Fruit fly (Drosophila melanogaster) S2 (cell line): ENCODE results near the gene CG7579.

Source experiments
- CG8478 ChIP-seq: fragments of >200 bp; optimal IDR thresholded peaks from 2 replicates; lab custom pipeline; 2018
- CTCF ChIP-seq, 2 experiments: fragments of >200 bp; optimal IDR thresholded peaks; 2 replicates each; lab custom pipeline; 2018

CG7579 gene

DNA sequence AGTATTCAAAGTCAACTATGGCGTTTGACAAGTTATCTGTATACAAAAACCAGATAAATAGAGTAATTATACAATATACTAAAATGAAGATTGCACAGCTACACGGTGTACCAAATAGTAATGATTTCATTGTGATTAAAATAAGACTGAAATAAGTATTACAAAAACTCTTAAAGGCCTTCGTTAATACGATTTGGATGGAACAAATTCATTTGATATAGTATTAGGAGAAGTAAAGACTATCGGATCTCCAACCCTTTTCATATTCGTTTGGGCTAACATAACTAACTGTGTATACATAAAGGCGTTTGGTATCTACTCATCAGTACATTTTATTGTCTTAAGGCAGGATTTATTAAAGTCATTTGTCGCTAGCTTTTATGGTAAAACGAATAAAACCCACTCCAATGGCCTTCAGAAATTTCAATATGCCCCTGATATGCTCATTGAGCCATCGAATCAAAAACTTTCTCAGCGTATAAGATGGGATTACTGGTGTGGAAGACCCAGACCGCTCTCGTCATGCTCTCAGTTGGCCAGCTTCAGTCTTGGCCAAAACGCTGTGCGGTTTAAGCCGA lies at the start of gene CG7579, which contains the start of gene Pgant8:
Gene CG7579, minus strand, starts transcription at position 101 of the 578 bp plus-strand sequence.
Gene Pgant8, plus strand, starts transcription at position 528 of the 578 bp plus-strand sequence.
- TF ChIP-seq CG8478 (lab: Kevin White, UChicago) (no peak), CTCF (optimal IDR thresholded peaks at IDR 0.05; lab: Kevin White, UChicago) (no peak)

DNA sequence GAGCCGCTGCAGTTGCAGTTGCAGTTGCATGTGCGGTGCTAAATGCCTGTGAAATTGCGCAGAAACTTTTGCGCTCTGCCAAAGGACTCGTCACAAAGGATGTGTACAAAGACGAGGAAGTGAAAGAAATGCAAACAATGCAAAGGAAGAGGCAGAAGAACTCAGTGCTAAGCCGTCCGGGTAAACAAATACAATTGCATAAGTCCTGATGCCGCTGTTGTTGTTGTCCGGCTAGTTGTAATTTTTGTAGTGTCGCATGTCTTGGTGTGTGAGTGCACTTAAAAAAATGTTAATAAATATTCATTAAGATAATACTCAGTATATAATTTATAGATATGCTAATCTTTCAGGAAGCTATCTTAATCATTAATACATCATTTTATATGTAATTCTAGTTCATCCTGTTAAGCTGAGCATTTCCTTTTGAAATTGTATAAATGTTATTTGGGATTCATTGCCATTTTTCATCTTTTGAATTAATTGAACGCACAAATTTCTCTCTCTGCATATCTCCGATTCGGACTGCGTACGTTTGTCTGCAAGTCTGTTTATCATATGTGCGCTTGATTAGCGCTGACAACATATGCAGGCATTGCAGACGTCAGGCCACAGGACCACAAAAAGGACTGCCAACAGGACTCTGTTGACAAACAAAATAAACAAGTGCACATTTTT lies 48.7 kb upstream of the CG7579 start:
- TF ChIP-seq CG8478 (lab: Kevin White, UChicago) (no peak), CTCF (optimal IDR thresholded peaks at IDR 0.05; lab: Kevin White, UChicago) (no peak)

DNA sequence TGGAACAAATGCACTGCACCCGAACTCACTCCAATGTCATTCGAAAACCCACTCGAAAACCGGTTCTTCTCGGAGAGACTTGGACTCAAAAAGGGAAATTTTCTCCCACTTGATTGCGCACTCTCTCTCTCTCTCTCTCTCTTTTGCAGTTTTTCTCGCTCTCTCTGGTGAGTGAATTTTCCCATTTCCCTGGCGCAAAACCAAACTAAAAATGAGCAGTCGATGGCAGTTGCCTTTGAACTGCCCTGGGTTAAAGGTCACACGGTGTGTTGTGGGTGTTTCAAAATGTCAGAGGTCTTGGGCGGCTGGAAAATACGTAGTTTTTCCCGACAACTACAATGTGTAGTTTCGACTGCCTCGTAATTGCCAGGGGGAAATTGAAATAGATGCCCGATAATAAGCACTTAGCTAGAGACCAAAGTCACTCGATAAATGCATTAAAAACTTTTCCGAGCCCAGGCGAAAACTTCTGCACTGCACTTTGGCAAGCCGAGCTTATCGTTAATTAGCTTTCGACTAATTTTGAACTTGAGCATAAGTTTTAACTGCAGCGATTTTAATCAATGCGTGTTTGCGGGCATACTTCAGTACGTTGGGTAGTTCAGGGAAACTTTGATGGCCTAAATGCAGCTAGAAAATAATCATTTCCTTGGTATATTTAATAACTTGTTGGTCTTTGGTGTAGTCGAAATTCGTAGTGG lies 46.2 kb upstream of the CG7579 start:
- TF ChIP-seq CTCF (optimal IDR thresholded peaks at IDR 0.05; lab: Kevin White, UChicago), result no peak

DNA sequence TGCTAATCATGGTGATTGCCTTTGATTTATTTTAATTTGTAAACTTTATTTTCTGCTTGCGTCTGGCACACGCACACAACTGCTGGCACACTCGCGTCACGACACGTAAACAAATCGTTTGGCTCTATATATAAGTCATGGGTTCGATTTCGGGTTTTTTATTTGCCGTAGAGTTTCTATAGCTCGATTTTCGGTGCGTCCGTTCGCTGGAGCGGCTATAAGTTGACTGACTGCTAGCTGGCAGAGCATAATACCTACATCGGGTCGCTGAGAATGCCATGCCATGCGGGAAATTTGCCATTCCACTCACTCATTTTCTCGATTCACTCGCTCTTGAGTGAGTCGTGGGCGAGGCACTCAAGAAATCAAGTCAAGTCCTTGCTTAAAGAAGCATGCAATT lies 45.0 kb upstream of the CG7579 start, which contains the start of gene comm:
Gene comm, minus strand, starts transcription at position 236 of the 400 bp plus-strand sequence.
- TF ChIP-seq CG8478 (lab: Kevin White, UChicago), result no peak
- TF ChIP-seq CTCF (optimal IDR thresholded peaks at IDR 0.05; lab: Kevin White, UChicago), result no peak

DNA sequence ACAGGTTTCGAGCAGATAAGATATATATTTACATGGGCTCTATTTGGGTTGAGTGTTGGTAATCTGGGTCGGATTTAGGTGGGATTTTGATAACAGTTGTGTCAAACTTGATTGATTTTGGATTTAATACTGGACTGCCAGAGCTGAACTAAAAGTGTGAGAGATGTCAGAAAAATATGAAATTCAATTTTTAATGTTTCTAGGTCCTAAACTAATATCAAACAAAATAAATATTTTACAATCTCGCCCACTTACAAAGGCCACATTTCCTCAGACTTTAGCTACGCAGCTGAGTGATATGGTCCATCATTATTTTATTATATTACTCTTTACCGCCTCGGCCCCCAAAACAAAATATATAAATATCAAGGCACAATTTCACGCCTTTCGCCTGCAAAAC lies 43.6 kb upstream of the CG7579 start:
- TF ChIP-seq CTCF (optimal IDR thresholded peaks at IDR 0.05; lab: Kevin White, UChicago), result no peak
- no peak for TF ChIP-seq CG8478 (lab: Kevin White, UChicago)

DNA sequence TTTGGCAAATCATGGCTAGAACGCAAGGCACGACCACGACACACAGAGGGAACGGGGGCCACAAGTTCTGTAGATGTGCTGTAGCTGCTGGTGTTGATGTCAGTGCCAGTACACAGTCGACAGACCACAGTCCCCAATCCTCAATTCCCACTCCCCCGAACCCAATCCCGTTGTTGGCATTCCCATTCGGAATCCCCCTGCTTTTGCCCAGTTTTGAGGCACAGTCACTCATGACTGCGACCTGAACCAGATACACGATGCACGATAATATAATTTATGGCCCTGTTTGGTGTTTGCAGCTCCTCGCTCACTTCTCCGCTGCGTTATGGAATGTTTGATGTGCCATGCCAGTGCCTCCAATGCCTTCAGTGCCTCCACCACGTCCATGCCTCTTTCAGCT lies 37.7 kb upstream of the CG7579 start:
- TF ChIP-seq CG8478 (lab: Kevin White, UChicago) (no peak), CTCF (optimal IDR thresholded peaks at IDR 0.05; lab: Kevin White, UChicago) (no peak)

DNA sequence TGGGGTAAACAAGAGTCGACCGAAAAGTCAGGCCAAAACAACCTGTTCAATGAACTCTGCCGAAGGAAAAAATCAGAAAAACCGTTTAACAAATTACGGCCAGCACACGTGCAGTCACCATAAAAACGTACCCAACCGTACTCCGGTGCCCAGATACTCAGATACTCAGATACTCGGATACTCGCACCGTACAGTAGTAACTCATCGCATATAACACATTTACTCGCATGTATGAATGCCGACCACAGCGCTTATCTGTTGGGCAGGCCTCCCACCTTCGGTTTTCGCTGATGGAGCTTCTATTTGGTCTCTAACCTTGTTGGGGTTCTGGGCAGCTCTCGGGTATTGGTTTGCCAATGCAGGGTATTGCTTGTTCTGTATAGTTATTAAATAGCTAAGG lies 37.0 kb upstream of the CG7579 start:
- TF ChIP-seq CTCF (optimal IDR thresholded peaks at IDR 0.05; lab: Kevin White, UChicago), result no peak
- no peak for TF ChIP-seq CG8478 (lab: Kevin White, UChicago)

DNA sequence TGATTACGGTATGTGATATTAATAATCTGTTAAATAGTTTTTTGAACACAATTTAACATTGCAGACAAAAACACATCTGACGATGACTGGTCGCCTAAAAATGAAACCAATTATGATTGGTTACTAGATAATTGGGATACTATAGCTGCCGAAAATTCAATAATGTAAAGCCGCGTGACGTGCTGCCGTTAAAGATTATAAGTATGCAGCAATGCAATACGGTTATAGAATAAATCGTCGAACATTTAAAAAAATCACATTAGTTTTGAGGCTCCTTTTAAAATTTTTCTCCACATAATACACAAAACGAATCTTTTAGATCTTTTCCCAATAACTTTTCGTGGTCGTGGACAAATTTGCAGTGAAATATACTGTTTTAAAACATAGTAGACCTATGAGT lies 34.3 kb upstream of the CG7579 start, which contains the start of gene CG42570:
Gene CG42570, plus strand, starts transcription at position 301 of the 400 bp plus-strand sequence.
- no peak for TF ChIP-seq CG8478 (lab: Kevin White, UChicago)
- TF ChIP-seq CTCF (optimal IDR thresholded peaks at IDR 0.05; lab: Kevin White, UChicago), result no peak

DNA sequence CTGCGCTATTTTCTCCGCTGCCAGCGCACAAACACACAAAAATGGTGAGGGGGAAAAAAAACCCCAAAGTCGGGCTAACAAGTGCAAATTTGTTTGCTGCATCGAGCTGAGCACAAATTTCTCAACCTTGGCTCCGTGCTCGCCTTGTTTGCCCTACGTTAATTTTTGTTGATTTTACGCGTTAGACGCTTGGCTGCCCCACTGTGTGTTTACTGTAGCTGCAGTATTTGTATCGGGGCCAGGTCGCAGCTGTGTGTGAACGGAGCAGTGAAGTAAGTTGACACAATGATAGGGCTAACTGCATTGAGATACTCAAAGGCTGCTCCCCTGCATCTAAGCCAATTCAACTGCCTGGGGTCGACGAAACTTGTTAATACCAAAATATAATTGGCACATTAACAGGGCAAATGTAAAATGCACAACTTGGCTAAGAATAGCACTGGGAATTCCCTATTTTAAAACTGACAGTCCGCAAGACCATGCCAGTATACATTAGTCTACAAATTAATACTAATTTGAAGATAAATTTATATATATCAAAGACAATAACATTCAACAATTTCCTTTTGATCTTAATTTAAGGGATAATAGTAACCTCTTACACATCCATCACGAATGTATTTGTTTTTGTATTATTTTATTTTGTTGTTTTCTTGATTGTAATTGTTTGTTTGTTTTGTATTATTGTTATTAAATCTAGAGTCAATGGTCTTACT lies 32.7 kb upstream of the CG7579 start, which contains the start of gene CG42571:
Gene CG42571, plus strand, starts transcription at position 666 of the 716 bp plus-strand sequence.
- TF ChIP-seq CTCF (optimal IDR thresholded peaks at IDR 0.05; lab: Kevin White, UChicago) (no peak), CG8478 (lab: Kevin White, UChicago) (no peak)

DNA sequence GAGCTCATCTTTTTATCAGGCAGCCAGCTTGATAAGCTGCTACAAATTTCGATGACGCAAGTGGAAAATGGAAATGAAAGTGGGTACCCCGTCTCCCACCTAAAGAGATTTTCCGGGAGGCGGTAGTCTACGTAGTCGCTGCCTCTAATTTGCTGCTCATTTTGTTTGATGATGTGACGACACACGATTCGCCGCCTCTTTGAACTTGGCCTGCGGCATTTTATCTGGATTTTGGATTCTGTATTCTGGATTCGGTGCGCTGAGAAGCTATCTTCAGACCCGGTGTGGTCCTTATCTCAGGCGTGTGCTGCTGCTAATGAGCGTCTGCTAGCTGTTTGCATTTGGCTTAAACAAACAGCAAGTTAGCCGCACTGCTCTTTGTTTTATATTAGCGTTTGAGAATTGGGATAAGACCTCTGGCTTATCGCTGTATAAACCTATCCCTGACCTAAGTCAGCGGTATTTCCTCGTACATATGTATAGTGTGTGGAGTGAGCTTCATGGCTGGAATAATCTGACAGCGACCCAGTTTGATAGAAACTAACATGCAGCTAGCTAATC lies 30.8 kb upstream of the CG7579 start:
- TF ChIP-seq CTCF (optimal IDR thresholded peaks at IDR 0.05; lab: Kevin White, UChicago) (no peak), CG8478 (lab: Kevin White, UChicago) (no peak)

DNA sequence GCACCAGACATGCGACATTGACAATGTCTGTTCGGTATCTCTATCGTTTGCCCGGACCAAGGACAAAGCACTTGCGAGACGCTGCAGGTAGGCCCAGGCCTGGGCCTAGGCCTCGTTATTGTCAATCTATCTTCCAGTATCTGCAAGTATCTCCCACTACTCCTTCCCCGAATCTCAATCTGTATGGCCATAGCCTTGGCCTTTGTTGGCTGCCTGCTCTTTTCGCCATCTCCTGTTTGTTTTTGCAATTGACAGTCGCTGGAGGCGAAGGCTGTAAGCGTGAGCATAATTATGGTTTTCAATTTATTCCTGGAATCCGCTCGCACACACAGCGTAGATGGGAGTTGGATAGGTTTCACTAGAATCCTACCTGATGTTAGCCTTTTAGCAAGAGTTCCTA lies 28.8 kb upstream of the CG7579 start:
- TF ChIP-seq CTCF (optimal IDR thresholded peaks at IDR 0.05; lab: Kevin White, UChicago) (no peak), CG8478 (lab: Kevin White, UChicago) (no peak)

DNA sequence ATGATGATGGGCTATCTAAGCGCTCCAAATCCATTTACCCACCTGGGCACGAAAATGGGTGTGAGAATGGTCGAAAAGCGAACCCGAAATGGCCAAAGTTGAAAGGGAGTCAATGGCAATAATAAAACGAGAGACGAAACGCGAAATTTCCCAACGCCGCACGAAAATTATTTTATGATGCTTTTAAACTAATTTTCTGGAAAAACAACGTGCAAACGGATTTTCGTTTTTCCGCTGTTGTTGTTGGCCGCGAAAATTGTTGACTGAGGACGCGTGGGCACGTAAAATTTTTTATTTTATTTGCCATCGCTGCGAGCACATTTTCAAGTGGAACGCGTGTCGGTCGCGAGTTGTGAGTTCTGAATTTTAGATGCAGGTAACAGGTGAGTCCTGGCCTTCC lies 27.9 kb upstream of the CG7579 start:
- TF ChIP-seq CG8478 (lab: Kevin White, UChicago) (no peak), CTCF (optimal IDR thresholded peaks at IDR 0.05; lab: Kevin White, UChicago) (no peak)

DNA sequence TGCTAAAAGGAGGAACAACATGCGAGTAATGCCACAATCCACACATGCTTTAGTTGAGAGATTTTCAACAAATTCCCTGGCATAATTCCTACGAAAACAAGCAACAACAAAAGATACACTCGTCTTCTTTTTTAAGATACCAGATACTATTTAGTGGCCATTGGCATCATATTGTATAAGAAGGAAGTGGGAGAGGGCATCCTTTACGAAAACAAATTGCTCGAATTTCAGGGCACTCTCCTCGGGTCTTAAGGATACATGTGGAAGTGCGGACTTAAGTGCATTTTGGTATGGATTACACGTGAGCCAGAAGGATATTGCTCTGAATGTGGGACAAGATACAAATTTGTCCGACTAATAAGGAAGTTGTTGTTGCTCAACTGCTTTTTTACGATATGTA lies 26.9 kb upstream of the CG7579 start:
- TF ChIP-seq CTCF (optimal IDR thresholded peaks at IDR 0.05; lab: Kevin White, UChicago) (no peak), CG8478 (lab: Kevin White, UChicago) (no peak)

DNA sequence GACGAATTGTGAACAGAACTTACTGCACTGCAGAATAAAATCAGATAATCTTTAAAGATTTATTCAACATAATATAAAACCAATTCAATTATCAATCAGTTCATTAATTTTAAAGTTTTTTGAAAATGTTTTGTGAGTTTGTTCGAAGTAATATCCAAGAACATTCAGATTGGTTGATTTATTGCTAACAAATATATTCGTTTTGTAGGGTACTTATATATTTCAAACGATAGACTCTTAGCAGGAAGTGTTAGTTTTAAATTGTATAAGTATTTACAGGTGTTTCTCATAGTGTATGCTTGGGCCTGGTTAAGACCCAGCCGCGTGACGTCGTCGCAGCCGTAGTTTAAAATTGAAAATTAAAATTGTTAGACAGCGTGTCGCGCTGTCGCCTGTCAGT lies 25.3 kb upstream of the CG7579 start:
- TF ChIP-seq CG8478 (lab: Kevin White, UChicago) (no peak), CTCF (optimal IDR thresholded peaks at IDR 0.05; lab: Kevin White, UChicago) (no peak)
